Worm (Caenorhabditis elegans) whole organism, L4 larva: ENCODE data around the gene rde-1.

Experiments used
- F26F4.8 ChIP-seq: fragments of 200-800 bp; sonication (Bioruptor generic); conservative IDR thresholded peaks from 2 replicates; pipeline ENCODE4 v1.3.6; 2022; ENCODE audit warnings: missing genetic modification characterization, missing compliant biosample characterization
- T20F7.1 ChIP-seq: fragments of 200-800 bp; sonication (Bioruptor generic); optimal IDR thresholded peaks from 2 replicates; lab custom pipeline; 2018; ENCODE audit warnings: mild to moderate bottlenecking, missing genetic modification characterization, missing compliant biosample characterization
- T26A8.4 ChIP-seq: fragments of 200-800 bp; sonication (Bioruptor generic); IDR thresholded peaks from 2 replicates; pipeline ENCODE4 v1.3.6; 2022; ENCODE audit warnings: missing genetic modification characterization, missing compliant biosample characterization
- Y105C5A.15 ChIP-seq: fragments of 200-800 bp; sonication (Bioruptor generic); IDR thresholded peaks from 2 replicates; pipeline ENCODE4 v1.3.6; 2022; ENCODE audit warnings: missing genetic modification characterization, missing compliant biosample characterization
- ZK337.2 ChIP-seq: fragments of 200-800 bp; sonication (Bioruptor generic); IDR thresholded peaks from 2 replicates; pipeline ENCODE4 v1.3.6; 2022; ENCODE audit warnings: missing genetic modification reagents, missing genetic modification characterization, missing compliant biosample characterization
- ama-1 ChIP-seq: fragments of 150-350 bp; optimal IDR thresholded peaks from 2 replicates; lab custom pipeline; 2014; ENCODE audit warnings: inconsistent platforms, mixed read lengths
- attf-4 ChIP-seq: sonication (generic microtip); optimal IDR thresholded peaks from 3 replicates; lab custom pipeline; 2017; ENCODE audit warnings: missing biosample characterization, missing genetic modification characterization
- ceh-20 ChIP-seq: fragments of 200-800 bp; sonication (Bioruptor generic); IDR thresholded peaks from 2 replicates; pipeline ENCODE4 v1.3.6; 2022; ENCODE audit warnings: missing genetic modification reagents, missing genetic modification characterization, missing compliant biosample characterization
- ceh-32 ChIP-seq: sonication (generic microtip); optimal IDR thresholded peaks from 2 replicates; lab custom pipeline; 2016; ENCODE audit warnings: mild to moderate bottlenecking, missing genetic modification characterization, missing compliant biosample characterization; ENCODE audit not compliant: poor library complexity
- ceh-82 ChIP-seq: sonication (generic microtip); optimal IDR thresholded peaks from 2 replicates; lab custom pipeline; 2017; ENCODE audit warnings: missing biosample characterization, missing genetic modification characterization
- ces-1 ChIP-seq: fragments of 150-350 bp; sonication (generic microtip); optimal IDR thresholded peaks from 4 replicates; lab custom pipeline; 2014; ENCODE audit warnings: missing biosample characterization, missing genetic modification reagents, missing genetic modification characterization
- daf-12 ChIP-seq: fragments of 150-350 bp; optimal IDR thresholded peaks from 2 replicates; lab custom pipeline; 2014; ENCODE audit warnings: missing biosample characterization, missing genetic modification reagents, missing genetic modification characterization
- daf-16 ChIP-seq, 3 experiments: sonication (generic microtip); optimal IDR thresholded peaks; 2 replicates each; lab custom pipeline; 2016 to 2017; ENCODE audit warnings: missing genetic modification characterization in 3 of 3, missing genetic modification reagents in 3 of 3, mild to moderate bottlenecking in 2 of 3, missing compliant biosample characterization in 2 of 3, missing biosample characterization in 1 of 3, moderate library complexity in 1 of 3
- daf-8 ChIP-seq: fragments of 200-800 bp; sonication (Bioruptor generic); IDR thresholded peaks from 2 replicates; pipeline ENCODE4 v1.3.6; 2022; ENCODE audit warnings: missing genetic modification characterization, missing compliant biosample characterization
- dmd-6 ChIP-seq: fragments of 200-800 bp; sonication (Bioruptor generic); IDR thresholded peaks from 2 replicates; pipeline ENCODE4 v1.3.6; 2022; ENCODE audit warnings: missing genetic modification reagents, missing genetic modification characterization, missing compliant biosample characterization
- dpl-1 ChIP-seq: fragments of 150-350 bp; optimal IDR thresholded peaks from 2 replicates; lab custom pipeline; 2014; ENCODE audit warnings: missing biosample characterization, missing genetic modification reagents, missing genetic modification characterization
- duxl-1 ChIP-seq: sonication (generic microtip); optimal IDR thresholded peaks from 2 replicates; lab custom pipeline; 2016; ENCODE audit warnings: mild to moderate bottlenecking, missing genetic modification characterization, moderate library complexity, missing compliant biosample characterization; ENCODE audit not compliant: poor library complexity
- fos-1 ChIP-seq: fragments of 150-350 bp; optimal IDR thresholded peaks from 2 replicates; lab custom pipeline; 2014; ENCODE audit warnings: missing biosample characterization, missing genetic modification characterization
- hif-1 ChIP-seq, 2 experiments: sonication (generic microtip); optimal IDR thresholded peaks; 2 replicates each; lab custom pipeline; 2016 to 2017; ENCODE audit warnings: missing compliant biosample characterization in 2 of 2, missing genetic modification characterization in 2 of 2, missing genetic modification reagents in 2 of 2, missing genotype in 2 of 2, mild to moderate bottlenecking in 1 of 2
- hlh-30 ChIP-seq: sonication (generic microtip); optimal IDR thresholded peaks from 2 replicates; lab custom pipeline; 2017; ENCODE audit warnings: antibody characterized with exemption, mild to moderate bottlenecking, missing genetic modification characterization, missing compliant biosample characterization; ENCODE audit not compliant: insufficient read depth
- lin-13 ChIP-seq: fragments of 150-350 bp; optimal IDR thresholded peaks from 2 replicates; lab custom pipeline; 2014; ENCODE audit warnings: missing biosample characterization, missing genetic modification reagents, missing genetic modification characterization
- lin-38 ChIP-seq: fragments of 200-800 bp; sonication (Bioruptor generic); IDR thresholded peaks from 2 replicates; pipeline ENCODE4 v1.3.6; 2022; ENCODE audit warnings: missing genetic modification reagents, missing genetic modification characterization, missing compliant biosample characterization
- lsy-2 ChIP-seq, 2 experiments: fragments of 150-350 bp in 1 of 2; sonication (generic microtip) in 1 of 2; optimal IDR thresholded peaks; 2 replicates each; lab custom pipeline; 2014 to 2017; ENCODE audit warnings: missing biosample characterization in 2 of 2, missing genetic modification characterization in 2 of 2
- mdl-1 ChIP-seq, 2 experiments: fragments of 150-350 bp in 1 of 2; sonication (generic microtip) in 1 of 2; optimal IDR thresholded peaks; 2 replicates each; lab custom pipeline; 2014 to 2017; ENCODE audit warnings: missing biosample characterization in 2 of 2, missing genetic modification characterization in 2 of 2
- mdt-29 ChIP-seq: fragments of 200-800 bp; sonication (Bioruptor generic); IDR thresholded peaks from 2 replicates; pipeline ENCODE4 v1.3.6; 2022; ENCODE audit warnings: missing genetic modification reagents, missing genetic modification characterization, missing compliant biosample characterization
- mxl-3 ChIP-seq: fragments of 200-800 bp; sonication (Bioruptor generic); optimal IDR thresholded peaks from 2 replicates; lab custom pipeline; 2018; ENCODE audit warnings: mild to moderate bottlenecking, missing genetic modification characterization, missing compliant biosample characterization
- nhr-102 ChIP-seq: sonication (generic microtip); optimal IDR thresholded peaks from 2 replicates; lab custom pipeline; 2016; ENCODE audit warnings: mild to moderate bottlenecking, missing genetic modification characterization, moderate library complexity, missing compliant biosample characterization
- nhr-28 ChIP-seq: fragments of 150-350 bp; optimal IDR thresholded peaks from 2 replicates; lab custom pipeline; 2014; ENCODE audit warnings: missing biosample characterization, missing genetic modification characterization
- nhr-41 ChIP-seq: fragments of 200-800 bp; sonication (Bioruptor generic); IDR thresholded peaks from 2 replicates; pipeline ENCODE4 v1.3.6; 2022; ENCODE audit warnings: missing genetic modification reagents, missing genetic modification characterization, missing compliant biosample characterization
- nhr-6 ChIP-seq: fragments of 150-350 bp; optimal IDR thresholded peaks from 2 replicates; lab custom pipeline; 2014; ENCODE audit warnings: missing biosample characterization, missing genetic modification characterization
- nhr-76 ChIP-seq: fragments of 150-350 bp; optimal IDR thresholded peaks from 2 replicates; lab custom pipeline; 2014; ENCODE audit warnings: missing biosample characterization, missing genetic modification characterization
- rbr-2 ChIP-seq: sonication (generic microtip); optimal IDR thresholded peaks from 2 replicates; lab custom pipeline; 2016; ENCODE audit warnings: missing genotype, missing genetic modification characterization, missing compliant biosample characterization
- sdz-12 ChIP-seq: fragments of 200-800 bp; sonication (Bioruptor generic); optimal IDR thresholded peaks from 2 replicates; lab custom pipeline; 2018; ENCODE audit warnings: mild to moderate bottlenecking, missing genetic modification characterization, missing compliant biosample characterization
- snpc-1.2 ChIP-seq: fragments of 200-800 bp; sonication (Bioruptor generic); IDR thresholded peaks from 2 replicates; pipeline ENCODE4 v1.3.6; 2022; ENCODE audit warnings: missing genetic modification reagents, missing genetic modification characterization, missing compliant biosample characterization
- tag-97 ChIP-seq: fragments of 200-800 bp; sonication (Bioruptor generic); IDR thresholded peaks from 2 replicates; pipeline ENCODE4 v1.3.6; 2022; ENCODE audit warnings: missing genetic modification characterization, missing compliant biosample characterization
- tra-1 ChIP-seq: fragments of 200-800 bp; sonication (Bioruptor generic); IDR thresholded peaks from 2 replicates; pipeline ENCODE4 v1.3.6; 2022; ENCODE audit warnings: missing genetic modification reagents, missing genetic modification characterization, missing compliant biosample characterization
- unc-39 ChIP-seq: sonication (generic microtip); optimal IDR thresholded peaks from 2 replicates; lab custom pipeline; 2017; ENCODE audit warnings: missing biosample characterization, missing genetic modification characterization
- vab-7 ChIP-seq: fragments of 200-800 bp; sonication (Bioruptor generic); IDR thresholded peaks from 2 replicates; pipeline ENCODE4 v1.3.6; 2022; ENCODE audit warnings: missing genetic modification reagents, missing genetic modification characterization, missing compliant biosample characterization
- zag-1 ChIP-seq: fragments of 150-350 bp; optimal IDR thresholded peaks from 2 replicates; lab custom pipeline; 2014; ENCODE audit warnings: missing biosample characterization, missing genetic modification characterization
- zfp-2 ChIP-seq: sonication (generic microtip); optimal IDR thresholded peaks from 2 replicates; lab custom pipeline; 2016; ENCODE audit warnings: mild to moderate bottlenecking, missing genetic modification characterization, missing compliant biosample characterization

Gene rde-1

ce11 chrV:10007484-10007883 lies 16.0 kb upstream of the rde-1 start:
- TF ChIP-seq lin-38 (GFP tag; lab: Robert Waterston, UW) (0 out of 2 replicates have a peak, but pooled peaks have one; percentile 26), mdl-1 (tag; optimal IDR thresholded peaks at IDR 0.05; lab: Kevin White, UChicago) (no peak)

ce11 chrV:10006374-10006773 lies 14.9 kb upstream of the rde-1 start:
- no peak for TF ChIP-seq ceh-32 (tag; lab: Kevin White, UChicago)
- peak; percentile 15 for TF ChIP-seq hlh-30 (tag; lab: Kevin White, UChicago)

DNA sequence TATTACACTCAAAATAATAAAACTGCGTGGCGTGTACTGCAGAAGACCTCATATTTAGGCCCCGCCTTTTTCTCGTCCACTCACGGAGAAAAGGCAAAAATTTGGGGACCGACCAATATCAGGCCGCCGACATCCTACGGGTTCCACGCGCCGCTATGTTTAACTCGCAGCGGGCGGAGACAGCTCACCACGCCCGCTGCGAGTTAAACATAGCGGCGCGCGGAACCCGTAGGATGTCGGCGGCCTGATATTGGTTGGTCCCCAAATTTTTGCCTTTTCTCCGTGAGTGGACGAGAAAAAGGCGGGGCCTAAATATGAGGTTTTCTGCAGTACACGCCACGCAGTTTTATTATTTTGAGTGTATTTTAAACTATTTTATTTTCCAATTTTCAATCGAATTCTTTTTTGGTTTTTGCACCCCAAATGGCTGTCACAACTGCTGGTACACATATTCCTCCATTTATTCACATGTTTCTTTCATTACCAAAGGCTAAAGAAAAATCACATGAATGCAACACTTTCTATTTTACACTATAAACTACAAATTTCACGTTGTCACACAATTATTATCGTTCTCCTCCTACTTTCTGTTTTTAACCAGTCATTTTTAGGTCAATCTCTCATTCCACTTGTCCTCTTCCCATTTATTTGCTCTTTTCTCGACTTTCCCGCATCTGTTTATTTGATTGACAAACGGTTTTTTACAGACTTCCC lies 12.8 kb upstream of the rde-1 start, which contains the start of gene uda-1:
Gene uda-1 (plus strand): TSS at position 708 of the 714 bp plus-strand sequence.
- TF ChIP-seq hlh-30 (tag; lab: Kevin White, UChicago) (peak; percentile 62), dmd-6 (peak; percentile 12; the same call in 1 of the 2 replicates), nhr-28 (tag; lab: Kevin White, UChicago) (peak; percentile 96)

DNA sequence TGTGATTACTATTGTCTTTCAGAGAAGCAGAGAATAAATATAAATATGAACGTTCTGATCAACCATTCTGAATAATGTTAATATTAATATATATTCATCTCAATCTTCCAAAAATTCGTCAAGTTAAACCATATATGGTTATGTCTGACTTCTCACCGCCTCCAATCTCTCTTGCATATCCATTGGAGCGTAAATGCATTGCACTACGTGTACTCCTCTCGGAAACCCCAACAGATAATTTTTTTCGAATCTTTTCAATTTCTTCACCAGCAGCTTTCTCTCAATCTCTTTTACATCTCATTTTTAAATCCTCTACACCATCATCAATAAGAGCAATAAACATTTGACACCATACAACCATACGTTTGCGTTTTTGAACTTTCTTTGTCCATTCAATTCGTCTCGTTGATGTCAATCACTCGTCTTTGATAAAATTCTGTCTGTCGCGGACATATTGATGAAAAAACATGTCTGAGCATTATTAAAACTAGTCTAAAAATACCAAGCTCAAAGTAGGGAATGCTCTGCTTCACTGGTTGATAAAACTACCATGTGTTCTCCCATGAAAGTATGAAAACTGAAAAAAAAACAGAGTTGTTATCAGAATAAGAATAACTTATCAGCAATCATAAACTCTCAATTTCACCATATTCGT lies 12.0 kb upstream of the rde-1 start:
- TF ChIP-seq ceh-32 (tag; lab: Kevin White, UChicago) (no peak), dmd-6 (peak; percentile 72), hif-1 (tag; optimal IDR thresholded peaks at IDR 0.05; lab: Kevin White, UChicago) (peak in 1 of 2 experiments; percentile 62), nhr-6 (no peak), dpl-1 (GFP tag; lab: Kevin White, UChicago) (peak; percentile 31), mxl-3 (GFP tag; lab: Kevin White, UChicago) (no peak), ZK337.2 (GFP tag; lab: Robert Waterston, UW) (no peak), lsy-2 (tag; optimal IDR thresholded peaks at IDR 0.05; lab: Kevin White, UChicago) (peak; percentile 23 to 75), fos-1 (no peak), ceh-20 (GFP tag; lab: Robert Waterston, UW) (no peak), daf-12 (tag; lab: Kevin White, UChicago) (no peak), lin-13 (GFP tag; lab: Kevin White, UChicago) (peak; percentile 8), ces-1 (no peak), Y105C5A.15 (GFP tag; lab: Robert Waterston, UW) (no peak), rbr-2 (tag; lab: Kevin White, UChicago) (no peak), hlh-30 (tag; lab: Kevin White, UChicago) (peak; percentile 31), nhr-41 (no peak), zag-1 (no peak), mdt-29 (no peak), lin-38 (GFP tag; lab: Robert Waterston, UW) (peak; percentile 94), ceh-82 (tag; lab: Kevin White, UChicago) (no peak), mdl-1 (tag; optimal IDR thresholded peaks at IDR 0.05; lab: Kevin White, UChicago) (peak in 1 of 2 experiments; percentile 41), attf-4 (tag; lab: Kevin White, UChicago) (no peak), T20F7.1 (GFP tag; lab: Kevin White, UChicago) (peak; percentile 56), F26F4.8 (GFP tag; lab: Robert Waterston, UW) (no peak), zfp-2 (tag; lab: Kevin White, UChicago) (no peak), ama-1 (no peak), T26A8.4 (GFP tag; lab: Robert Waterston, UW) (no peak), tag-97 (GFP tag; lab: Robert Waterston, UW) (no peak), sdz-12 (GFP tag; lab: Kevin White, UChicago) (no peak), nhr-102 (peak; percentile 18), daf-16 (GFP tag; optimal IDR thresholded peaks at IDR 0.05; lab: Kevin White, UChicago) (peak in 1 of 2 experiments; percentile 13), daf-16 (tag; optimal IDR thresholded peaks at IDR 0.05; lab: Kevin White, UChicago) (peak; percentile 55), tra-1 (GFP tag; lab: Robert Waterston, UW) (peak; percentile 43; the same call in 1 of the 2 replicates), duxl-1 (tag; lab: Kevin White, UChicago) (no peak), daf-8 (GFP tag; lab: Robert Waterston, UW) (no peak), snpc-1.2 (GFP tag; lab: Robert Waterston, UW) (no peak), vab-7 (GFP tag; lab: Robert Waterston, UW) (no peak), unc-39 (no peak), nhr-76 (tag; lab: Kevin White, UChicago) (no peak)
